Worm (Caenorhabditis elegans) whole organism, late embryonic: ENCODE data around the gene tpa-1.

ENCODE experiments used
- K02D7.2 ChIP-seq: sonication (generic microtip); optimal IDR thresholded peaks from 2 replicates; lab custom pipeline; 2017; ENCODE audit warnings: mild to moderate bottlenecking, missing genetic modification characterization, missing compliant biosample characterization
- ama-1 ChIP-seq: fragments of 150-350 bp; optimal IDR thresholded peaks from 2 replicates; lab custom pipeline; 2014
- hlh-30 ChIP-seq: sonication (generic microtip); optimal IDR thresholded peaks from 2 replicates; lab custom pipeline; 2017; ENCODE audit warnings: antibody characterized with exemption, missing genetic modification characterization, missing compliant biosample characterization; ENCODE audit not compliant: insufficient read depth
- lin-11 ChIP-seq: fragments of 200-800 bp; sonication (Bioruptor generic); optimal IDR thresholded peaks from 2 replicates; lab custom pipeline; 2018; ENCODE audit warnings: mild to moderate bottlenecking, missing genetic modification characterization, missing compliant biosample characterization
- mec-3 ChIP-seq: sonication (generic microtip); optimal IDR thresholded peaks from 2 replicates; lab custom pipeline; 2016; ENCODE audit warnings: borderline replicate concordance, missing genetic modification characterization, missing compliant biosample characterization
- npax-4 ChIP-seq: sonication (generic microtip); optimal IDR thresholded peaks from 2 replicates; lab custom pipeline; 2016; ENCODE audit warnings: missing genetic modification characterization, missing compliant biosample characterization
- pha-2 ChIP-seq: sonication (generic microtip); optimal IDR thresholded peaks from 2 replicates; lab custom pipeline; 2017; ENCODE audit warnings: mild to moderate bottlenecking, missing genetic modification characterization, missing compliant biosample characterization
- ztf-16 ChIP-seq: sonication (generic microtip); optimal IDR thresholded peaks from 2 replicates; lab custom pipeline; 2017; ENCODE audit warnings: missing genetic modification characterization, missing compliant biosample characterization

DNA sequence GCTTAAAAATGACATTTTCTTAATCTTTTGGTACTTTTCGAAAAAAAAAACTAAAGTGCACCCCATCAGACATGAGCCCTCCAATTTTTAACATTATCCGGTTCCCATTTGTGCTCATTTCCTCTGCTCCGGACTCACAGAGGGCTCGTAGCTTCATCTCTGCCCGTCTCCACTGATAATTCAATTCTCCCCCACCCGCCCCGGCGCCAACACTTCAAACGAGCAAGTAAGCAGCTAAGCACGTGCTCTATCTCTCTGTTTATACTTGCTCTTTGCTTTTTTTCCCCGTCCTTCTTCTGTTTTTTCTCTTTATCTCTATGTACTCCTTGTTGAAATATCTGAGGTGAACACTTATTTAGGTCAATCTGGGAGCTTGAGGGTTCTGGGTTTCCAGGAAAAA, 12.6 kb upstream of the tpa-1 start, which contains the start of gene T05C7.9:
- no peak for TF ChIP-seq ztf-16 (tag; lab: Kevin White, UChicago)
- no peak for TF ChIP-seq npax-4 (tag; lab: Kevin White, UChicago)
- TF ChIP-seq hlh-30 (tag; lab: Kevin White, UChicago) = no peak
- TF ChIP-seq lin-11 (tag; lab: Kevin White, UChicago) = no peak
- no peak for TF ChIP-seq ama-1 (lab: Kevin White, UChicago)
- no peak for TF ChIP-seq K02D7.2 (tag; lab: Kevin White, UChicago)
- no peak for TF ChIP-seq pha-2
- no peak for TF ChIP-seq mec-3 (tag; lab: Kevin White, UChicago)
